Fruit fly (Drosophila melanogaster) whole organism, embryonic: ENCODE results near the gene phol.
A peak's percentile ranks its signal among the peaks of the same experiment; 100 is the strongest.

Source experiments
- Abd-B ChIP-seq: fragments of 200-800 bp; sonication (Bioruptor generic); optimal IDR thresholded peaks from 2 replicates; lab custom pipeline; 2018; ENCODE audit warnings: missing biosample characterization, mild to moderate bottlenecking, missing genetic modification characterization, moderate library complexity
- Bteb2 ChIP-seq: fragments of 200-800 bp; sonication (Bioruptor generic); optimal IDR thresholded peaks from 2 replicates; lab custom pipeline; 2016; ENCODE audit warnings: missing biosample characterization, missing genetic modification characterization
- CG12942 ChIP-seq: fragments of 200-800 bp; sonication (Bioruptor generic); optimal IDR thresholded peaks from 3 replicates; lab custom pipeline; 2016; ENCODE audit warnings: missing biosample characterization, missing genetic modification characterization
- CG13424 ChIP-seq: fragments of 200-800 bp; sonication (Bioruptor generic); optimal IDR thresholded peaks from 2 replicates; lab custom pipeline; 2019; ENCODE audit warnings: missing biosample characterization, mild to moderate bottlenecking, missing genetic modification characterization, moderate library complexity
- CG14014 ChIP-seq: fragments of 200-800 bp; sonication (Bioruptor generic); IDR thresholded peaks from 2 replicates; pipeline ENCODE4 v1.3.6; 2022; ENCODE audit warnings: missing biosample characterization, missing genetic modification characterization
- CG15696 ChIP-seq: fragments of 200-800 bp; sonication (Bioruptor generic); optimal IDR thresholded peaks from 2 replicates; lab custom pipeline; 2019; ENCODE audit warnings: missing biosample characterization, mild to moderate bottlenecking, missing genetic modification characterization, moderate library complexity
- CG17385 ChIP-seq: fragments of 200-800 bp; sonication (Bioruptor generic); optimal IDR thresholded peaks from 3 replicates; lab custom pipeline; 2018; ENCODE audit warnings: missing biosample characterization, mild to moderate bottlenecking, missing genetic modification characterization
- CG18619 ChIP-seq: fragments of 200-800 bp; sonication (Bioruptor generic); optimal IDR thresholded peaks from 3 replicates; lab custom pipeline; 2017; ENCODE audit warnings: missing biosample characterization, mild to moderate bottlenecking, missing genetic modification characterization
- CG18764 ChIP-seq: fragments of 200-800 bp; sonication (Bioruptor generic); optimal IDR thresholded peaks from 3 replicates; lab custom pipeline; 2016; ENCODE audit warnings: missing biosample characterization, missing genetic modification characterization
- CG2202 ChIP-seq: fragments of 200-800 bp; sonication (Bioruptor generic); optimal IDR thresholded peaks from 2 replicates; lab custom pipeline; 2018; ENCODE audit warnings: missing biosample characterization, mild to moderate bottlenecking, missing genetic modification characterization
- CG2712 ChIP-seq: fragments of 200-800 bp; optimal IDR thresholded peaks from 3 replicates; lab custom pipeline; 2019; ENCODE audit warnings: missing biosample characterization, mild to moderate bottlenecking, missing genetic modification characterization, moderate library complexity
- CG30403 ChIP-seq: fragments of 200-800 bp; sonication (Bioruptor generic); optimal IDR thresholded peaks from 3 replicates; lab custom pipeline; 2016; ENCODE audit warnings: missing biosample characterization, missing genetic modification characterization
- CG32532 ChIP-seq: fragments of 200-800 bp; sonication (Bioruptor generic); IDR thresholded peaks from 2 replicates; pipeline ENCODE4 v1.3.6; 2022; ENCODE audit warnings: missing biosample characterization, missing genetic modification characterization
- CG34376 ChIP-seq: fragments of 200-800 bp; sonication (Bioruptor generic); optimal IDR thresholded peaks from 2 replicates; lab custom pipeline; 2018; ENCODE audit warnings: missing biosample characterization, mild to moderate bottlenecking, missing genetic modification characterization
- CG4282 ChIP-seq: fragments of 200-800 bp; sonication (Bioruptor generic); optimal IDR thresholded peaks from 2 replicates; lab custom pipeline; 2016; ENCODE audit warnings: missing biosample characterization, missing genetic modification characterization
- CG4328 ChIP-seq: fragments of 200-800 bp; sonication (Bioruptor generic); optimal IDR thresholded peaks from 3 replicates; lab custom pipeline; 2017; ENCODE audit warnings: missing biosample characterization, missing genetic modification reagents, missing genetic modification characterization
- CG5180 ChIP-seq: fragments of 200-800 bp; sonication (Bioruptor generic); optimal IDR thresholded peaks from 3 replicates; lab custom pipeline; 2017; ENCODE audit warnings: missing biosample characterization, missing genetic modification characterization, mild to moderate bottlenecking, moderate library complexity, missing genetic modification reagents
- CG6654 ChIP-seq: fragments of 200-800 bp; sonication (Bioruptor generic); optimal IDR thresholded peaks from 2 replicates; lab custom pipeline; 2017; ENCODE audit warnings: missing biosample characterization, mild to moderate bottlenecking, missing genetic modification characterization
- CG7556 ChIP-seq: fragments of 200-800 bp; sonication (Bioruptor generic); optimal IDR thresholded peaks from 2 replicates; lab custom pipeline; 2017; ENCODE audit warnings: missing biosample characterization, mild to moderate bottlenecking, missing genetic modification characterization
- CG7963 ChIP-seq: fragments of 200-800 bp; sonication (Bioruptor generic); IDR thresholded peaks from 3 replicates; pipeline ENCODE4 v1.3.6; 2022; ENCODE audit warnings: missing biosample characterization, missing genetic modification characterization; ENCODE audit not compliant: partially characterized antibody
- CkIIα-i1 ChIP-seq: fragments of 200-800 bp; sonication (Bioruptor generic); IDR thresholded peaks from 2 replicates; pipeline ENCODE4 v1.3.6; 2022; ENCODE audit warnings: missing biosample characterization, missing genetic modification characterization
- D19B ChIP-seq: fragments of 200-800 bp; sonication (Bioruptor generic); optimal IDR thresholded peaks from 2 replicates; lab custom pipeline; 2017; ENCODE audit warnings: missing biosample characterization, mild to moderate bottlenecking, missing genetic modification characterization
- Deaf1 ChIP-seq: fragments of 200-800 bp; optimal IDR thresholded peaks from 3 replicates; lab custom pipeline; 2019; ENCODE audit warnings: missing biosample characterization, mild to moderate bottlenecking, missing genetic modification characterization, moderate library complexity
- Dek ChIP-seq: fragments of 200-800 bp; sonication (Bioruptor generic); optimal IDR thresholded peaks from 3 replicates; lab custom pipeline; 2019; ENCODE audit warnings: missing biosample characterization, mild to moderate bottlenecking, missing genetic modification characterization, moderate library complexity
- Dll ChIP-seq: fragments of 200-800 bp; sonication (Bioruptor generic); IDR thresholded peaks from 4 replicates; pipeline ENCODE4 v1.3.6; 2022; ENCODE audit warnings: missing biosample characterization, missing genetic modification characterization; ENCODE audit not compliant: partially characterized antibody
- ERR ChIP-seq: fragments of 200-800 bp; sonication (Bioruptor generic); optimal IDR thresholded peaks from 2 replicates; lab custom pipeline; 2016; ENCODE audit warnings: missing biosample characterization, missing genetic modification characterization
- Eip74EF ChIP-seq, 2 experiments: fragments of 200-800 bp in 1 of 2; fragments of >200 bp in 1 of 2; sonication (Bioruptor generic) in 1 of 2; optimal IDR thresholded peaks; 2 replicates each; lab custom pipeline; 2017 to 2019; ENCODE audit warnings: missing biosample characterization in 2 of 2, missing genetic modification characterization in 2 of 2, mild to moderate bottlenecking in 1 of 2, moderate library complexity in 1 of 2
- Fer1 ChIP-seq: fragments of 200-800 bp; sonication (Bioruptor generic); optimal IDR thresholded peaks from 2 replicates; lab custom pipeline; 2017; ENCODE audit warnings: missing biosample characterization, mild to moderate bottlenecking, missing genetic modification characterization
- HLH3B ChIP-seq: fragments of 200-800 bp; sonication (Bioruptor generic); IDR thresholded peaks from 2 replicates; pipeline ENCODE4 v1.3.6; 2022; ENCODE audit warnings: missing biosample characterization, missing genetic modification characterization
- HLH4C ChIP-seq: fragments of 200-800 bp; sonication (Bioruptor generic); IDR thresholded peaks from 3 replicates; pipeline ENCODE4 v1.3.6; 2022; ENCODE audit warnings: missing biosample characterization, missing genetic modification characterization; ENCODE audit not compliant: partially characterized antibody
- Hr39 ChIP-seq: fragments of >200 bp; optimal IDR thresholded peaks from 2 replicates; lab custom pipeline; 2017
- NC2α ChIP-seq: fragments of 200-800 bp; sonication (Bioruptor generic); optimal IDR thresholded peaks from 2 replicates; lab custom pipeline; 2016; ENCODE audit warnings: missing biosample characterization, missing genetic modification characterization
- NC2β ChIP-seq: fragments of 200-800 bp; sonication (Bioruptor generic); optimal IDR thresholded peaks from 2 replicates; lab custom pipeline; 2016; ENCODE audit warnings: missing biosample characterization, missing genetic modification characterization
- NfI ChIP-seq: fragments of 200-800 bp; sonication (Bioruptor generic); optimal IDR thresholded peaks from 3 replicates; lab custom pipeline; 2018; ENCODE audit warnings: missing biosample characterization, mild to moderate bottlenecking, missing genetic modification characterization, moderate library complexity
- Poxn ChIP-seq: fragments of 200-800 bp; sonication (Bioruptor generic); IDR thresholded peaks from 2 replicates; pipeline ENCODE4 v1.3.6; 2022; ENCODE audit warnings: missing biosample characterization, missing genetic modification characterization
- Rx ChIP-seq: fragments of 200-800 bp; sonication (Bioruptor generic); IDR thresholded peaks from 2 replicates; pipeline ENCODE4 v1.3.6; 2022; ENCODE audit warnings: missing biosample characterization, missing genetic modification characterization
- Spps ChIP-seq: fragments of 200-800 bp; sonication (Bioruptor generic); optimal IDR thresholded peaks from 2 replicates; lab custom pipeline; 2018; ENCODE audit warnings: missing biosample characterization, mild to moderate bottlenecking, missing genetic modification characterization
- TFAM ChIP-seq: fragments of 200-800 bp; sonication (Bioruptor generic); optimal IDR thresholded peaks from 2 replicates; lab custom pipeline; 2017; ENCODE audit warnings: missing biosample characterization, missing genetic modification characterization, inconsistent platforms
- al ChIP-seq: fragments of 200-800 bp; sonication (Bioruptor generic); IDR thresholded peaks from 2 replicates; pipeline ENCODE4 v1.3.6; 2022; ENCODE audit warnings: missing biosample characterization, missing genetic modification characterization
- ase ChIP-seq: fragments of 200-800 bp; sonication (Bioruptor generic); IDR thresholded peaks from 3 replicates; pipeline ENCODE4 v1.3.6; 2022; ENCODE audit warnings: missing biosample characterization, missing genetic modification characterization
- cas ChIP-seq: fragments of 200-800 bp; sonication (Bioruptor generic); IDR thresholded peaks from 2 replicates; pipeline ENCODE4 v1.3.6; 2022; ENCODE audit warnings: missing biosample characterization, missing genetic modification characterization
- crp ChIP-seq, 2 experiments: fragments of 200-800 bp; sonication (Bioruptor generic); optimal IDR thresholded peaks; 2 replicates in 1 of 2; 3 replicates in 1 of 2; lab custom pipeline; 2017; ENCODE audit warnings: missing biosample characterization in 2 of 2, missing genetic modification characterization in 2 of 2, mild to moderate bottlenecking in 1 of 2, moderate library complexity in 1 of 2
- esg ChIP-seq: fragments of 200-800 bp; sonication (Bioruptor generic); conservative IDR thresholded peaks from 2 replicates; pipeline ENCODE4 v1.3.6; 2022; ENCODE audit warnings: missing biosample characterization, missing genetic modification characterization
- gem ChIP-seq: fragments of 200-800 bp; sonication (Bioruptor generic); optimal IDR thresholded peaks from 2 replicates; lab custom pipeline; 2019; ENCODE audit warnings: missing biosample characterization, mild to moderate bottlenecking, missing genetic modification characterization, moderate library complexity
- ind ChIP-seq: fragments of 200-800 bp; sonication (Bioruptor generic); optimal IDR thresholded peaks from 3 replicates; lab custom pipeline; 2016; ENCODE audit warnings: missing biosample characterization, missing genetic modification characterization
- lola ChIP-seq, 3 experiments: fragments of >200 bp in 2 of 3; fragments of 200-800 bp in 1 of 3; sonication (Bioruptor generic) in 1 of 3; optimal IDR thresholded peaks; 2 replicates each; lab custom pipeline; 2017 to 2019; ENCODE audit warnings: missing biosample characterization in 3 of 3, missing genetic modification characterization in 3 of 3, mild to moderate bottlenecking in 1 of 3, moderate library complexity in 1 of 3
- nmo ChIP-seq: fragments of 200-800 bp; sonication (Bioruptor generic); optimal IDR thresholded peaks from 2 replicates; lab custom pipeline; 2018; ENCODE audit warnings: missing biosample characterization, mild to moderate bottlenecking, missing genetic modification characterization, moderate library complexity
- shn ChIP-seq: fragments of 200-800 bp; sonication (Bioruptor generic); optimal IDR thresholded peaks from 3 replicates; lab custom pipeline; 2016; ENCODE audit warnings: missing biosample characterization, missing genetic modification characterization
- tgo ChIP-seq: fragments of 200-800 bp; sonication (Bioruptor generic); IDR thresholded peaks from 3 replicates; pipeline ENCODE4 v1.3.6; 2022; ENCODE audit warnings: missing biosample characterization, missing genetic modification characterization
- trh ChIP-seq: fragments of 200-800 bp; sonication (Bioruptor generic); optimal IDR thresholded peaks from 2 replicates; lab custom pipeline; 2016; ENCODE audit warnings: missing biosample characterization, missing genetic modification characterization

The phol gene

dm6 chr3L:9468261-9468890, 12.3 kb upstream of the phol start (continued):
- TF ChIP-seq HLH3B (GFP tag; lab: Robert Waterston, UW) (no peak), CG17385 (GFP tag; lab: Kevin White, UChicago) (no peak), CG4328 (GFP tag; lab: Kevin White, UChicago) (no peak), CG14014 (no peak), tgo (GFP tag; lab: Robert Waterston, UW) (no peak), crp (GFP tag; optimal IDR thresholded peaks at IDR 0.05; lab: Kevin White, UChicago) (no peak), NC2α (GFP tag; lab: Kevin White, UChicago) (no peak), CG2712 (peak; percentile 34), Dll (GFP tag; lab: Robert Waterston, UW) (no peak), CkIIα-i1 (GFP tag; lab: Robert Waterston, UW) (no peak), NC2β (GFP tag; lab: Kevin White, UChicago) (no peak), Bteb2 (GFP tag; lab: Kevin White, UChicago) (no peak), Hr39 (lab: Kevin White, UChicago) (no peak), CG5180 (GFP tag; lab: Kevin White, UChicago) (no peak), CG13424 (tag; lab: Kevin White, UChicago) (peak; percentile 4), shn (peak; percentile 15), al (GFP tag; lab: Robert Waterston, UW) (no peak), NfI (peak; percentile 7), ERR (GFP tag; lab: Kevin White, UChicago) (no peak), Deaf1 (tag; lab: Kevin White, UChicago) (no peak), Fer1 (GFP tag; lab: Kevin White, UChicago) (peak; percentile 44), ind (peak; percentile 34), CG6654 (no peak), CG32532 (GFP tag; lab: Robert Waterston, UW) (no peak; the same call in 1 of the 2 replicates), gem (tag; lab: Kevin White, UChicago) (peak; percentile 58), nmo (GFP tag; lab: Kevin White, UChicago) (peak; percentile 38), CG7556 (peak; percentile 56), esg (GFP tag; lab: Robert Waterston, UW) (no peak), CG7963 (no peak), cas (no peak), ase (GFP tag; lab: Robert Waterston, UW) (no peak), Poxn (GFP tag; lab: Robert Waterston, UW) (no peak), Abd-B (GFP tag; lab: Kevin White, UChicago) (no peak), CG18764 (GFP tag; lab: Kevin White, UChicago) (no peak), Rx (GFP tag; lab: Robert Waterston, UW) (no peak), D19B (GFP tag; lab: Kevin White, UChicago) (peak; percentile 76), CG34376 (GFP tag; lab: Kevin White, UChicago) (no peak), CG12942 (no peak), TFAM (GFP tag; lab: Kevin White, UChicago) (no peak), CG18619 (peak; percentile 13), CG2202 (tag; lab: Kevin White, UChicago) (no peak), Spps (tag; lab: Kevin White, UChicago) (no peak), Dek (tag; lab: Kevin White, UChicago) (no peak), CG4282 (GFP tag; lab: Kevin White, UChicago) (no peak), CG15696 (tag; lab: Kevin White, UChicago) (no peak), CG30403 (peak; percentile 36), lola (GFP tag; optimal IDR thresholded peaks at IDR 0.05; lab: Kevin White, UChicago) (no peak), HLH4C (no peak), Eip74EF (GFP tag; optimal IDR thresholded peaks at IDR 0.05; lab: Kevin White, UChicago) (peak in 1 of 2 experiments; percentile 17), trh (GFP tag; lab: Kevin White, UChicago) (no peak)
